Fruit fly (Drosophila melanogaster): Measurements from ENCODE around the gene CG2519.

CG2519 gene

DNA sequence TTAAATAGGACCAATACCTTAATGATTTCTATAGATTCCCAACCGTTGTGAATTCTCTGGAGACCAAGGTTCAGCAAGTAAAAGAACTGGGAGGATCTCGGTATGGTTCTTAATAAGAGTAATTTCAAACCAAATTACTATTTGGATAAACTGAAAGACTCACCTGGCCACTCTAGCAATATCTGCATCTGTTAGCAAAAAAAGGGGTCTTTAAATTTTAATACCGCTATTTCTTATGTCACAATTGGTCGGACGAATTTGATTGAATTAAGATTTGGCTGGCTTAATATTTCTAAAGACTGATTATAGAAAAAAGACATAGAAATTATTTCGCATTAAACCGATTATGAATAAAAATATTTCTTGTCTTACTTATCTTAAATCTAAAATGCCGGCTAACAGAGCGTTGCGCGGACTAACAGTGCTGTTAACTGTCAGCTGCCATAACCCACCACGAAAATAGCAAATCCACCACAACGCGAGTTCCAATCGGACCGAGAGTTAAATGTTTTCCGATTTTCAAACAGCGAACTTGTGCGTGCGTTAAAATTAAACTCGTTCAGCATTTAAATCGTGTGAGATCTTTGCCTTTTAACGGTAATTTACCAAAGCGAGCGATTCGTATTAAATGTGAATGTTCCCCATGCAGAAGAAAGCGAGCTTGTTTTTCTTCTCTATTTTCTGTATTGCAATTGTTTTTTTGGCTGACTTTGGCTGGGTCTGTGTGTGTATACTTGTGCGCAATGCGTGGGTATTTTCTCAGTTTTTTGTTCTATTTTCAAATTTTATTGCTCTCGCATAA, 23.3 kb upstream of the CG2519 start, which contains the start of gene CRMP (continued):
- peak; percentile 31 for TF ChIP-seq odd (GFP tag; optimal IDR thresholded peaks at IDR 0.05)
- TF ChIP-seq sqz (GFP tag; optimal IDR thresholded peaks at IDR 0.05), result peak; percentile 62
- no peak for TF ChIP-seq HLHmδ (GFP tag; optimal IDR thresholded peaks at IDR 0.05)
- no peak for TF ChIP-seq maf-S (GFP tag; optimal IDR thresholded peaks at IDR 0.05)
- no peak for TF ChIP-seq HmgZ (tag; optimal IDR thresholded peaks at IDR 0.05)
- TF ChIP-seq Myb (GFP tag; optimal IDR thresholded peaks at IDR 0.05), result peak; percentile 60
- no peak for TF ChIP-seq cwo (GFP tag; optimal IDR thresholded peaks at IDR 0.05)
- no peak for TF ChIP-seq ssp (GFP tag; IDR thresholded peaks at IDR 0.05)
- TF ChIP-seq CG9817 (tag; optimal IDR thresholded peaks at IDR 0.05), result no peak
- TF ChIP-seq CG12155 (GFP tag; optimal IDR thresholded peaks at IDR 0.05), result no peak
- no peak for TF ChIP-seq emc (GFP tag; optimal IDR thresholded peaks at IDR 0.05)
- no peak for TF ChIP-seq lab (GFP tag; optimal IDR thresholded peaks at IDR 0.05)
- TF ChIP-seq CG4424 (GFP tag; optimal IDR thresholded peaks at IDR 0.05), result no peak
- TF ChIP-seq CG18599 (GFP tag; optimal IDR thresholded peaks at IDR 0.05), result no peak
- no peak for TF ChIP-seq ken (GFP tag; IDR thresholded peaks at IDR 0.05)
- TF ChIP-seq grn (GFP tag; optimal IDR thresholded peaks at IDR 0.05), result peak; percentile 92
- no peak for TF ChIP-seq CG4730 (GFP tag; IDR thresholded peaks at IDR 0.05)
- no peak for TF ChIP-seq CG8281 (tag; optimal IDR thresholded peaks at IDR 0.05)
- no peak for TF ChIP-seq CG8478 (optimal IDR thresholded peaks at IDR 0.05)
- no peak for TF ChIP-seq CG11723 (GFP tag; optimal IDR thresholded peaks at IDR 0.05)
- TF ChIP-seq CG7745 (tag; optimal IDR thresholded peaks at IDR 0.05), result no peak
- TF ChIP-seq Taf1 (GFP tag; IDR thresholded peaks at IDR 0.05), result no peak
- TF ChIP-seq CG11504 (tag; optimal IDR thresholded peaks at IDR 0.05), result no peak
- no peak for TF ChIP-seq hth (optimal IDR thresholded peaks at IDR 0.05)
- TF ChIP-seq Sox102F (GFP tag; optimal IDR thresholded peaks at IDR 0.05), result no peak
- TF ChIP-seq CG15479 (GFP tag; optimal IDR thresholded peaks at IDR 0.05), result peak; percentile 38
- TF ChIP-seq Dbx (GFP tag; IDR thresholded peaks at IDR 0.05), result no peak
- no peak for TF ChIP-seq Nf-YC (tag; optimal IDR thresholded peaks at IDR 0.05)
- no peak for TF ChIP-seq Elba2 (GFP tag; optimal IDR thresholded peaks at IDR 0.05)
- TF ChIP-seq seq (GFP tag; IDR thresholded peaks at IDR 0.05), result no peak
- no peak for TF ChIP-seq CG10654 (GFP tag; optimal IDR thresholded peaks at IDR 0.05)
- TF ChIP-seq Doc3 (GFP tag; IDR thresholded peaks at IDR 0.05; ENCODE audit: partially characterized antibody), result peak; percentile 43; the same call in 1 of the 3 replicates
- TF ChIP-seq stwl (tag; optimal IDR thresholded peaks at IDR 0.05), result peak; percentile 99
- no peak for TF ChIP-seq B-H2 (GFP tag; optimal IDR thresholded peaks at IDR 0.05)
- TF ChIP-seq CG18011 (GFP tag; optimal IDR thresholded peaks at IDR 0.05), result peak; percentile 88
- no peak for TF ChIP-seq lbe (GFP tag; optimal IDR thresholded peaks at IDR 0.05)
- no peak for TF ChIP-seq wdn (GFP tag; IDR thresholded peaks at IDR 0.05)
- no peak for TF ChIP-seq CG6683 (GFP tag; optimal IDR thresholded peaks at IDR 0.05)
- TF ChIP-seq dmrt11E (tag; optimal IDR thresholded peaks at IDR 0.05), result no peak
- no peak for TF ChIP-seq cato (GFP tag; optimal IDR thresholded peaks at IDR 0.05; ENCODE audit: borderline replicate concordance)
- no peak for TF ChIP-seq CG1792 (GFP tag; optimal IDR thresholded peaks at IDR 0.05)
- TF ChIP-seq CG6689 (GFP tag; IDR thresholded peaks at IDR 0.05), result no peak
- no peak for TF ChIP-seq H15 (GFP tag; IDR thresholded peaks at IDR 0.05)
- no peak for TF ChIP-seq nau (GFP tag; optimal IDR thresholded peaks at IDR 0.05)
- TF ChIP-seq CG9215 (GFP tag; IDR thresholded peaks at IDR 0.05), result no peak
- TF ChIP-seq pzg (GFP tag; optimal IDR thresholded peaks at IDR 0.05), result peak; percentile 8
- TF ChIP-seq tna (GFP tag; IDR thresholded peaks at IDR 0.05; ENCODE audit: partially characterized antibody), result no peak
- no peak for TF ChIP-seq eyg (GFP tag; optimal IDR thresholded peaks at IDR 0.05)
- peak; percentile 49 for TF ChIP-seq CG17568 (GFP tag; optimal IDR thresholded peaks at IDR 0.05)
- TF ChIP-seq btn (GFP tag; optimal IDR thresholded peaks at IDR 0.05), result no peak

All from whole organism, embryonic.